Worm (Caenorhabditis elegans) whole organism, young adult: ENCODE measurements around the gene Y66C5A.2.

ENCODE experiments used
- ceh-100 ChIP-seq: fragments of 200-800 bp; sonication (Bioruptor generic); IDR thresholded peaks from 2 replicates; pipeline ENCODE4 v1.3.6; 2022; ENCODE audit warnings: missing genetic modification reagents, missing genetic modification characterization, missing compliant biosample characterization
- rec-8 ChIP-seq, 2 experiments: sonication (generic microtip); optimal IDR thresholded peaks; 2 replicates each; lab custom pipeline; 2016; ENCODE audit warnings: mild to moderate bottlenecking in 2 of 2, missing genetic modification characterization in 2 of 2, missing genetic modification reagents in 2 of 2, missing genotype in 2 of 2, missing biosample characterization in 1 of 2, missing compliant biosample characterization in 1 of 2, moderate library complexity in 1 of 2
- tlf-1 ChIP-seq: fragments of 200-800 bp; sonication (Bioruptor generic); optimal IDR thresholded peaks from 2 replicates; lab custom pipeline; 2018; ENCODE audit warnings: mild to moderate bottlenecking, missing genetic modification characterization, missing compliant biosample characterization
- unc-62 ChIP-seq: fragments of 150-350 bp; optimal IDR thresholded peaks from 2 replicates; lab custom pipeline; 2014; ENCODE audit warnings: missing biosample characterization, missing genetic modification reagents, missing genetic modification characterization
- xnd-1 ChIP-seq: sonication (generic microtip); optimal IDR thresholded peaks from 2 replicates; lab custom pipeline; 2016; ENCODE audit warnings: missing genotype, missing genetic modification reagents, missing genetic modification characterization, missing compliant biosample characterization

- TF ChIP-seq xnd-1 (tag; lab: Kevin White, UChicago) (no peak), tlf-1 (GFP tag; lab: Kevin White, UChicago) (no peak), unc-62 (GFP tag; lab: Kevin White, UChicago) (no peak), ceh-100 (GFP tag; lab: Robert Waterston, UW) (no peak), rec-8 (tag; optimal IDR thresholded peaks at IDR 0.05; lab: Kevin White, UChicago) (no peak)
Measured at ce11 chrX:14435648-14436155, 24.8 kb upstream of the Y66C5A.2 start.
